Worm (Caenorhabditis elegans) whole organism, late embryonic: ENCODE data around the gene F08G2.4.

Experiments used
- C08G9.2 ChIP-seq: sonication (generic microtip); optimal IDR thresholded peaks from 2 replicates; lab custom pipeline; 2016; ENCODE audit warnings: mild to moderate bottlenecking, missing genetic modification characterization, moderate library complexity, missing compliant biosample characterization
- C38D4.7 ChIP-seq: fragments of 200-800 bp; sonication (Bioruptor generic); optimal IDR thresholded peaks from 2 replicates; lab custom pipeline; 2018; ENCODE audit warnings: mild to moderate bottlenecking, missing genetic modification characterization, moderate library complexity, missing compliant biosample characterization
- K02D7.2 ChIP-seq: sonication (generic microtip); optimal IDR thresholded peaks from 2 replicates; lab custom pipeline; 2017; ENCODE audit warnings: mild to moderate bottlenecking, missing genetic modification characterization, missing compliant biosample characterization
- T23F11.4 ChIP-seq: fragments of 200-800 bp; sonication (Bioruptor generic); optimal IDR thresholded peaks from 2 replicates; lab custom pipeline; 2018; ENCODE audit warnings: mild to moderate bottlenecking, missing genetic modification characterization, missing compliant biosample characterization
- ahr-1 ChIP-seq: sonication (generic microtip); optimal IDR thresholded peaks from 2 replicates; lab custom pipeline; 2016; ENCODE audit warnings: missing genetic modification characterization, missing compliant biosample characterization
- ceh-18 ChIP-seq: sonication (generic microtip); optimal IDR thresholded peaks from 2 replicates; lab custom pipeline; 2016; ENCODE audit warnings: missing genetic modification characterization, missing compliant biosample characterization
- ceh-19 ChIP-seq: fragments of 200-800 bp; sonication (Bioruptor generic); optimal IDR thresholded peaks from 2 replicates; lab custom pipeline; 2018; ENCODE audit warnings: mild to moderate bottlenecking, missing genetic modification characterization, missing compliant biosample characterization
- ceh-22 ChIP-seq: sonication (generic microtip); optimal IDR thresholded peaks from 2 replicates; lab custom pipeline; 2017; ENCODE audit warnings: missing biosample characterization, missing genetic modification characterization
- ceh-30 ChIP-seq: fragments of 150-350 bp; optimal IDR thresholded peaks from 2 replicates; lab custom pipeline; 2014; ENCODE audit warnings: missing biosample characterization, missing genetic modification characterization
- ceh-31 ChIP-seq: sonication (generic microtip); optimal IDR thresholded peaks from 2 replicates; lab custom pipeline; 2016; ENCODE audit warnings: missing genetic modification characterization, missing compliant biosample characterization
- ceh-34 ChIP-seq: sonication (generic microtip); optimal IDR thresholded peaks from 2 replicates; lab custom pipeline; 2016; ENCODE audit warnings: mild to moderate bottlenecking, missing genetic modification characterization, missing compliant biosample characterization
- ceh-45 ChIP-seq: fragments of 200-800 bp; sonication (Bioruptor generic); IDR thresholded peaks from 2 replicates; pipeline ENCODE4 v1.3.6; 2022; ENCODE audit warnings: missing genetic modification reagents, missing genetic modification characterization, missing compliant biosample characterization
- ceh-48 ChIP-seq: sonication (generic microtip); optimal IDR thresholded peaks from 2 replicates; lab custom pipeline; 2016; ENCODE audit warnings: missing genetic modification characterization, inconsistent platforms, missing compliant biosample characterization
- dmd-4 ChIP-seq: sonication (generic microtip); optimal IDR thresholded peaks from 2 replicates; lab custom pipeline; 2016; ENCODE audit warnings: borderline replicate concordance, missing genetic modification characterization, missing compliant biosample characterization
- dve-1 ChIP-seq: sonication (generic microtip); optimal IDR thresholded peaks from 2 replicates; lab custom pipeline; 2017; ENCODE audit warnings: antibody characterized with exemption, mild to moderate bottlenecking, missing genetic modification characterization, missing compliant biosample characterization
- elt-2 ChIP-seq: sonication (generic microtip); optimal IDR thresholded peaks from 2 replicates; lab custom pipeline; 2016; ENCODE audit warnings: missing genetic modification reagents, missing genetic modification characterization, missing compliant biosample characterization
- elt-4 ChIP-seq: sonication (generic microtip); optimal IDR thresholded peaks from 2 replicates; lab custom pipeline; 2016; ENCODE audit warnings: missing genetic modification characterization, missing compliant biosample characterization
- ets-4 ChIP-seq: sonication (generic microtip); optimal IDR thresholded peaks from 2 replicates; lab custom pipeline; 2016; ENCODE audit warnings: missing genetic modification characterization, missing compliant biosample characterization
- fax-1 ChIP-seq: sonication (generic microtip); optimal IDR thresholded peaks from 2 replicates; lab custom pipeline; 2016; ENCODE audit warnings: missing genotype, missing genetic modification characterization, missing compliant biosample characterization
- gmeb-2 ChIP-seq: sonication (generic microtip); optimal IDR thresholded peaks from 2 replicates; lab custom pipeline; 2016; ENCODE audit warnings: missing genetic modification characterization, inconsistent platforms, missing compliant biosample characterization
- hlh-30 ChIP-seq: sonication (generic microtip); optimal IDR thresholded peaks from 2 replicates; lab custom pipeline; 2017; ENCODE audit warnings: antibody characterized with exemption, missing genetic modification characterization, missing compliant biosample characterization; ENCODE audit not compliant: insufficient read depth
- lim-6 ChIP-seq: sonication (generic microtip); optimal IDR thresholded peaks from 2 replicates; lab custom pipeline; 2016; ENCODE audit warnings: missing genetic modification characterization, missing compliant biosample characterization
- madf-2 ChIP-seq: sonication (generic microtip); optimal IDR thresholded peaks from 2 replicates; lab custom pipeline; 2017; ENCODE audit warnings: missing genetic modification characterization, missing compliant biosample characterization
- nfya-1 ChIP-seq: sonication (generic microtip); optimal IDR thresholded peaks from 2 replicates; lab custom pipeline; 2017; ENCODE audit warnings: missing genetic modification characterization, mild to moderate bottlenecking, missing compliant biosample characterization, antibody characterized with exemption, moderate library complexity
- pax-1 ChIP-seq: fragments of 150-350 bp; optimal IDR thresholded peaks from 2 replicates; lab custom pipeline; 2014; ENCODE audit warnings: missing biosample characterization, missing genetic modification characterization
- pqm-1 ChIP-seq: sonication (generic microtip); optimal IDR thresholded peaks from 2 replicates; lab custom pipeline; 2016; ENCODE audit warnings: missing genetic modification characterization, missing compliant biosample characterization
- pros-1 ChIP-seq: fragments of 150-350 bp; optimal IDR thresholded peaks from 2 replicates; lab custom pipeline; 2014; ENCODE audit warnings: missing biosample characterization, missing genetic modification reagents, missing genetic modification characterization
- ref-2 ChIP-seq: sonication (generic microtip); optimal IDR thresholded peaks from 2 replicates; lab custom pipeline; 2016; ENCODE audit warnings: missing genetic modification characterization, missing compliant biosample characterization
- sdc-2 ChIP-seq: sonication (generic microtip); optimal IDR thresholded peaks from 2 replicates; lab custom pipeline; 2016; ENCODE audit warnings: missing genotype, missing genetic modification characterization, missing compliant biosample characterization
- syd-9 ChIP-seq: sonication (generic microtip); optimal IDR thresholded peaks from 2 replicates; lab custom pipeline; 2016; ENCODE audit warnings: mild to moderate bottlenecking, missing genetic modification characterization, moderate library complexity, missing compliant biosample characterization
- tbx-2 ChIP-seq: sonication (generic microtip); optimal IDR thresholded peaks from 2 replicates; lab custom pipeline; 2016; ENCODE audit warnings: missing genetic modification characterization, missing compliant biosample characterization
- tbx-7 ChIP-seq: sonication (generic microtip); optimal IDR thresholded peaks from 2 replicates; lab custom pipeline; 2016; ENCODE audit warnings: missing genotype, missing genetic modification characterization, missing compliant biosample characterization
- unc-42 ChIP-seq: sonication (generic microtip); optimal IDR thresholded peaks from 2 replicates; lab custom pipeline; 2016; ENCODE audit warnings: missing genotype, missing genetic modification characterization, missing compliant biosample characterization
- unc-55 ChIP-seq: sonication (generic microtip); optimal IDR thresholded peaks from 2 replicates; lab custom pipeline; 2017; ENCODE audit warnings: missing biosample characterization, missing genetic modification reagents, missing genetic modification characterization
- unc-86 ChIP-seq: sonication (generic microtip); optimal IDR thresholded peaks from 2 replicates; lab custom pipeline; 2016; ENCODE audit warnings: missing genetic modification characterization, missing compliant biosample characterization
- zip-5 ChIP-seq: sonication (generic microtip); optimal IDR thresholded peaks from 2 replicates; lab custom pipeline; 2016; ENCODE audit warnings: missing genetic modification characterization, missing compliant biosample characterization

The F08G2.4 gene

DNA sequence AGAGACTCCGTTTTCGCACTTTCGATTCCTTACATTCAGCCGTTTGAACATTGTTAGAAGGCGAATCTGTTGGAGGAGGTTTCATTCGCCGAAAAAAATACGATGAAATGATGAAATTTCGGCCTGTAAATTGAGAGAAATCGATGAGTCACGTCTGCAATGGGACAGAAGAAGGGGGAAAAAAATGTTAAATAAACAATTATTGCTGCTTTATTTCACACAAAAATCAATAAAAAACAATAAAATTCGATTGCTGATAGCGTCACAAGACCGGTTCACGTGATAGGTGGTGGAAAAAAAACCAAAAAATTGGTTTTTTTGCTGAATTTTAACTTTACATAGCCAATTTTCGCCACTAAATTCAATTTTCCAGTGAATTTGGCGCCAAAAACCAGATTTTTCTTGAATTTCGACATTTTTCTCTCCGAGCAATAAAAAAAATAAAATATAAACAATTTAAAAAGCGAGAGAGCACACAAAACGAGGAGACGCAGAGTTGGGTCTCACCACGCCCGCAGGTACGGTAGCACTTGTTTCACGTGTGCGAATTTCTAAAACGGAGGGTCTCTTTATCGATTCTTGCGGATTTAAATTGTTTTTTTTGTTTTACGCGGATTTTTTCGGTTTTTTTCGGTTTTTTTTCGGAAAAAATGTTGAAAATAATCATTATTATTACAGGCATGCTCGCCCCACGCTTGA, 41.9 kb downstream of the F08G2.4 start, which contains the start of the genes cup-14 and ndub-8:
cup-14 (minus strand) TSS at position 51 of the 699 bp plus-strand sequence.
ndub-8 (plus strand) TSS at position 679 of the 699 bp plus-strand sequence.
- TF ChIP-seq tbx-2 (tag; lab: Kevin White, UChicago), result peak; percentile 21
- peak; percentile 63 for TF ChIP-seq ceh-31 (tag; lab: Kevin White, UChicago)
- TF ChIP-seq unc-55, result peak; percentile 77
- TF ChIP-seq elt-4 (tag; lab: Kevin White, UChicago), result no peak
- peak; percentile 87 for TF ChIP-seq pax-1 (tag; lab: Kevin White, UChicago)
- TF ChIP-seq ceh-19, result peak; percentile 13
- TF ChIP-seq ceh-30 (tag; lab: Kevin White, UChicago), result no peak
- no peak for TF ChIP-seq K02D7.2
- TF ChIP-seq madf-2 (tag; lab: Kevin White, UChicago), result no peak
- TF ChIP-seq nfya-1, result peak; percentile 93
- TF ChIP-seq ceh-34 (tag; lab: Kevin White, UChicago), result peak; percentile 6
- TF ChIP-seq hlh-30, result peak; percentile 75
- peak; percentile 7 for TF ChIP-seq dve-1
- peak; percentile 87 for TF ChIP-seq ceh-48
- peak; percentile 25 for TF ChIP-seq lim-6
- no peak for TF ChIP-seq gmeb-2
- peak; percentile 83 for TF ChIP-seq unc-42 (tag; lab: Kevin White, UChicago)
- no peak for TF ChIP-seq pqm-1

DNA sequence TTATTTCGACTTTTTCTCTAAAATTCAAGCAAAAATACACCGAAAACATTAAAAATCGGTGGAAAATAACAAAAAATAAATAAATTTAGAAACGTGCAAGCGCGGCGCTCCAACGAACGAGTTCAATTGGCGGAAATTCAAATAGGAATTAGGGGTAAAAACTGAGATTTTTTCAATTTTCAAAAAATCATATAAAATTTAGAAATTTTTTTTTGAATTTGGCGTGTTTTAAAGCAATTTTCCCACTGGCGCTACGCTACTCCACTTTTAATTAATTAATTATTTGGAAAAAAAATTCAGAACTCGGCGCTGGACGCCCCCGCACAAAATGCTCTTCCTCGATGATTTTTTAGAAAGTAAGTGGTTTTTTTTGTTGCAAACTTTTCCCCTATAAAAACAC, 45.3 kb downstream of the F08G2.4 start, which contains the start of gene ing-3:
ing-3 (plus strand) TSS at position 301 of the 400 bp plus-strand sequence.
- no peak for TF ChIP-seq C08G9.2 (tag; lab: Kevin White, UChicago)
- TF ChIP-seq, all 69 proteins: peak for 0

DNA sequence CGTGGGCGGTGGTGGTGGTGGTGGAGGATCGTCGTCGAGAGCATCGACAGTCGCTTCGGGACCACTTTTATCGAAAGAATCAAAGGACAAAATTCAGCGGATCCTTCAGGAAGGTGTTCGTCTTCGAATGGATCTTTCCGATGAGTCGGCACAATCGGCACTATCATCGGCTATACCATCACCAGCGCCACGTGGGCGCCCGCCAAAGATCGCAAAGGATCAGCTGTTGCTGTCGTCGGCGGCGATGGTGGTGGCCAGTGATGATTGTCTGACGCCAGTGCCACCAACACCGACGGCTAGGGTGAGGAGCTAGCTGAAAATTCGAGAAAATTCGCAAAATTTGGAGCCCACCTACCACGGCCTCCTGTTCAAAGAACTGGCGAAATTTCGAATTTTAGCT, 47.6 kb downstream of the F08G2.4 start:
- TF ChIP-seq unc-42 (tag; lab: Kevin White, UChicago) (no peak), gmeb-2 (no peak), fax-1 (no peak), ahr-1 (tag; lab: Kevin White, UChicago) (no peak), ceh-18 (tag; lab: Kevin White, UChicago) (no peak), C38D4.7 (GFP tag; lab: Kevin White, UChicago) (no peak), unc-86 (tag; lab: Kevin White, UChicago) (no peak), dve-1 (no peak), tbx-7 (tag; lab: Kevin White, UChicago) (no peak), elt-2 (tag; lab: Kevin White, UChicago) (no peak), lim-6 (no peak), ref-2 (tag; lab: Kevin White, UChicago) (no peak), ceh-48 (no peak), C08G9.2 (tag; lab: Kevin White, UChicago) (no peak), pros-1 (tag; lab: Kevin White, UChicago) (no peak), syd-9 (tag; lab: Kevin White, UChicago) (no peak), zip-5 (tag; lab: Kevin White, UChicago) (no peak), sdc-2 (tag; lab: Kevin White, UChicago) (no peak), ceh-22 (tag; lab: Kevin White, UChicago) (no peak), nfya-1 (no peak)
- TF ChIP-seq, all 69 proteins: peak for 0

DNA sequence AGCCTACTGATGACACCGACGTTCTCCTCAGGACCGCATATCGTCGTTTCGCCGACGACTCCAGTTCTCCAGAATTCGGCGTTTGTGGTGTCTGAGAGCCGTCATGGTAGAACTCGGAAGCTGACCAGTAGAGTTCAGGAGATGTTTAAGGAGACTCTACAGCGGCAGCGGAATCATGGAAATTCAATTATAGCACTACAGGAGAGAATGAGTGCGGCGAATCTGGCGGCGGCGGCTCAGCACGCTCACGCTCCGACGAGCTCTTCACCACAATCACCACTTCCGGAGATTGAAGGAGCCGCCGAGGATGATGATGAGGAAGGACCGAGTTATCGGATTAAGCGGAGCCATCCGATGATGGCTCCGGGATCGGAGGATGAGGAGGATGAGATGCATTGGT, 49.2 kb downstream of the F08G2.4 start:
- TF ChIP-seq T23F11.4 (GFP tag; lab: Kevin White, UChicago) (no peak), ceh-45 (GFP tag; lab: Robert Waterston, UW) (no peak), gmeb-2 (no peak), dmd-4 (tag; lab: Kevin White, UChicago) (no peak), ets-4 (tag; lab: Kevin White, UChicago) (no peak), pros-1 (tag; lab: Kevin White, UChicago) (no peak), elt-4 (tag; lab: Kevin White, UChicago) (no peak)
